Worm (Caenorhabditis elegans): ENCODE data around the gene vps-26.

- no peak for TF ChIP-seq ceh-9 (tag; optimal IDR thresholded peaks at IDR 0.05)
- no peak for TF ChIP-seq tbx-7 (tag; optimal IDR thresholded peaks at IDR 0.05)
- no peak for TF ChIP-seq madf-2 (tag; optimal IDR thresholded peaks at IDR 0.05)
- TF ChIP-seq ceh-34 (tag; optimal IDR thresholded peaks at IDR 0.05): no peak
- no peak for TF ChIP-seq eyg-1 (tag; optimal IDR thresholded peaks at IDR 0.05)
Measured at ce11 chrIV:9386038-9386437, 44.4 kb upstream of the vps-26 start, which contains the start of gene daf-15.

Data from whole organism, late embryonic.